Fruit fly (Drosophila melanogaster) whole organism, embryonic: Measurements from ENCODE around the gene CG17562.

Experiments
- B-H1 ChIP-seq: fragments of 200-800 bp; sonication (Bioruptor generic); IDR thresholded peaks from 3 replicates; pipeline ENCODE4 v1.3.6; 2022; ENCODE audit warnings: missing biosample characterization, missing genetic modification characterization
- CG1024 ChIP-seq: fragments of 200-800 bp; sonication (Bioruptor generic); IDR thresholded peaks from 2 replicates; pipeline ENCODE4 v1.3.6; 2022; ENCODE audit warnings: missing biosample characterization, missing genetic modification characterization
- CG10543 ChIP-seq: fragments of 200-800 bp; sonication (Bioruptor generic); optimal IDR thresholded peaks from 3 replicates; lab custom pipeline; 2017; ENCODE audit warnings: missing biosample characterization, mild to moderate bottlenecking, missing genetic modification characterization, moderate library complexity
- CG14441 ChIP-seq: fragments of 200-800 bp; sonication (Bioruptor generic); IDR thresholded peaks from 2 replicates; pipeline ENCODE4 v1.3.6; 2022; ENCODE audit warnings: missing biosample characterization, missing genetic modification characterization
- CG14667 ChIP-seq: fragments of 200-800 bp; sonication (Bioruptor generic); IDR thresholded peaks from 2 replicates; pipeline ENCODE4 v1.3.6; 2022; ENCODE audit warnings: missing biosample characterization, missing genetic modification characterization
- CG1603 ChIP-seq: fragments of 200-800 bp; sonication (Bioruptor generic); optimal IDR thresholded peaks from 2 replicates; lab custom pipeline; 2019; ENCODE audit warnings: missing biosample characterization, mild to moderate bottlenecking, missing genetic modification characterization, moderate library complexity
- CG17328 ChIP-seq: fragments of 200-800 bp; sonication (Bioruptor generic); IDR thresholded peaks from 2 replicates; pipeline ENCODE4 v1.3.6; 2022; ENCODE audit warnings: missing biosample characterization, missing genetic modification characterization
- CG17359 ChIP-seq: fragments of 200-800 bp; sonication (Bioruptor generic); optimal IDR thresholded peaks from 3 replicates; lab custom pipeline; 2018; ENCODE audit warnings: missing biosample characterization, mild to moderate bottlenecking, missing genetic modification characterization, moderate library complexity
- CG17829 ChIP-seq: fragments of 200-800 bp; optimal IDR thresholded peaks from 2 replicates; lab custom pipeline; 2019; ENCODE audit warnings: missing biosample characterization, mild to moderate bottlenecking, missing genetic modification characterization, moderate library complexity
- CG1832 ChIP-seq: fragments of 200-800 bp; sonication (Bioruptor generic); optimal IDR thresholded peaks from 2 replicates; lab custom pipeline; 2017; ENCODE audit warnings: missing biosample characterization, mild to moderate bottlenecking, missing genetic modification characterization, inconsistent platforms
- CG18476 ChIP-seq: fragments of 200-800 bp; sonication (Bioruptor generic); optimal IDR thresholded peaks from 2 replicates; lab custom pipeline; 2016; ENCODE audit warnings: missing biosample characterization, mild to moderate bottlenecking, missing genetic modification characterization
- CG3995 ChIP-seq: fragments of 200-800 bp; sonication (Bioruptor generic); optimal IDR thresholded peaks from 3 replicates; lab custom pipeline; 2016; ENCODE audit warnings: missing biosample characterization, missing genetic modification characterization
- CG6854 ChIP-seq: fragments of 200-800 bp; sonication (Bioruptor generic); optimal IDR thresholded peaks from 3 replicates; lab custom pipeline; 2017; ENCODE audit warnings: missing biosample characterization, mild to moderate bottlenecking, missing genetic modification characterization
- CG7372 ChIP-seq: fragments of 200-800 bp; sonication (Bioruptor generic); IDR thresholded peaks from 2 replicates; pipeline ENCODE4 v1.3.6; 2022; ENCODE audit warnings: missing biosample characterization, missing genetic modification characterization
- CG7745 ChIP-seq: fragments of 200-800 bp; sonication (Bioruptor generic); optimal IDR thresholded peaks from 2 replicates; lab custom pipeline; 2018; ENCODE audit warnings: missing biosample characterization, mild to moderate bottlenecking, missing genetic modification characterization, moderate library complexity
- CG8924 ChIP-seq: fragments of 200-800 bp; optimal IDR thresholded peaks from 3 replicates; lab custom pipeline; 2019; ENCODE audit warnings: missing biosample characterization, mild to moderate bottlenecking, missing genetic modification characterization, moderate library complexity
- CG8944 ChIP-seq: fragments of 200-800 bp; sonication (Bioruptor generic); optimal IDR thresholded peaks from 3 replicates; lab custom pipeline; 2016; ENCODE audit warnings: missing biosample characterization, missing genetic modification characterization
- CG9609 ChIP-seq: fragments of 200-800 bp; sonication (Bioruptor generic); optimal IDR thresholded peaks from 3 replicates; lab custom pipeline; 2016; ENCODE audit warnings: missing biosample characterization, missing genetic modification characterization
- CG9727 ChIP-seq: fragments of 200-800 bp; sonication (Bioruptor generic); optimal IDR thresholded peaks from 3 replicates; lab custom pipeline; 2017; ENCODE audit warnings: missing biosample characterization, mild to moderate bottlenecking, missing genetic modification characterization
- CG9876 ChIP-seq: fragments of 200-800 bp; sonication (Bioruptor generic); optimal IDR thresholded peaks from 2 replicates; lab custom pipeline; 2016; ENCODE audit warnings: missing biosample characterization, missing genetic modification characterization
- CG9932 ChIP-seq: fragments of 200-800 bp; sonication (Bioruptor generic); IDR thresholded peaks from 2 replicates; pipeline ENCODE4 v1.3.6; 2022; ENCODE audit warnings: missing biosample characterization, missing genetic modification characterization
- CrebB ChIP-seq: fragments of 200-800 bp; sonication (Bioruptor generic); optimal IDR thresholded peaks from 3 replicates; lab custom pipeline; 2018; ENCODE audit warnings: missing biosample characterization, mild to moderate bottlenecking, missing genetic modification characterization
- D19B ChIP-seq: fragments of 200-800 bp; sonication (Bioruptor generic); optimal IDR thresholded peaks from 2 replicates; lab custom pipeline; 2017; ENCODE audit warnings: missing biosample characterization, mild to moderate bottlenecking, missing genetic modification characterization
- Dll ChIP-seq: fragments of 200-800 bp; sonication (Bioruptor generic); IDR thresholded peaks from 4 replicates; pipeline ENCODE4 v1.3.6; 2022; ENCODE audit warnings: missing biosample characterization, missing genetic modification characterization; ENCODE audit not compliant: partially characterized antibody
- HLHmδ ChIP-seq: fragments of 200-800 bp; sonication (Bioruptor generic); optimal IDR thresholded peaks from 2 replicates; lab custom pipeline; 2018; ENCODE audit warnings: missing biosample characterization, mild to moderate bottlenecking, missing genetic modification characterization, moderate library complexity
- Hmx ChIP-seq: fragments of 200-800 bp; sonication (Bioruptor generic); optimal IDR thresholded peaks from 2 replicates; lab custom pipeline; 2016; ENCODE audit warnings: missing biosample characterization, missing genetic modification characterization
- Hr51 ChIP-seq, 2 experiments: fragments of 200-800 bp; sonication (Bioruptor generic); optimal IDR thresholded peaks; 2 replicates in 1 of 2; 3 replicates in 1 of 2; lab custom pipeline; 2016 to 2018; ENCODE audit warnings: missing biosample characterization in 2 of 2, missing genetic modification characterization in 2 of 2, mild to moderate bottlenecking in 1 of 2, moderate library complexity in 1 of 2
- Jarid2 ChIP-seq: fragments of 200-800 bp; sonication (Bioruptor generic); optimal IDR thresholded peaks from 3 replicates; lab custom pipeline; 2017; ENCODE audit warnings: mild to moderate bottlenecking, missing biosample characterization, missing genetic modification reagents, missing genetic modification characterization
- Lpt ChIP-seq: fragments of >200 bp; optimal IDR thresholded peaks from 2 replicates; lab custom pipeline; 2018; ENCODE audit warnings: missing biosample characterization, missing genetic modification characterization
- Opbp ChIP-seq: fragments of 200-800 bp; sonication (Bioruptor generic); IDR thresholded peaks from 3 replicates; pipeline ENCODE4 v1.3.6; 2022; ENCODE audit warnings: missing biosample characterization, missing genetic modification characterization; ENCODE audit not compliant: partially characterized antibody
- Rx ChIP-seq: fragments of 200-800 bp; sonication (Bioruptor generic); IDR thresholded peaks from 2 replicates; pipeline ENCODE4 v1.3.6; 2022; ENCODE audit warnings: missing biosample characterization, missing genetic modification characterization
- TFAM ChIP-seq: fragments of 200-800 bp; sonication (Bioruptor generic); optimal IDR thresholded peaks from 2 replicates; lab custom pipeline; 2017; ENCODE audit warnings: missing biosample characterization, missing genetic modification characterization, inconsistent platforms
- Taf1 ChIP-seq: fragments of 200-800 bp; sonication (Bioruptor generic); IDR thresholded peaks from 2 replicates; pipeline ENCODE4 v1.3.6; 2022; ENCODE audit warnings: missing biosample characterization, missing genetic modification characterization
- bcd ChIP-seq: fragments of 200-800 bp; sonication (Bioruptor generic); optimal IDR thresholded peaks from 2 replicates; lab custom pipeline; 2017; ENCODE audit warnings: missing biosample characterization, mild to moderate bottlenecking, missing genetic modification characterization
- dati ChIP-seq: fragments of 200-800 bp; sonication (Bioruptor generic); IDR thresholded peaks from 2 replicates; pipeline ENCODE4 v1.3.6; 2022; ENCODE audit warnings: missing biosample characterization, missing genetic modification characterization
- esg ChIP-seq: fragments of 200-800 bp; sonication (Bioruptor generic); conservative IDR thresholded peaks from 2 replicates; pipeline ENCODE4 v1.3.6; 2022; ENCODE audit warnings: missing biosample characterization, missing genetic modification characterization
- fu2 ChIP-seq: fragments of 200-800 bp; sonication (Bioruptor generic); optimal IDR thresholded peaks from 2 replicates; lab custom pipeline; 2016; ENCODE audit warnings: missing biosample characterization, missing genetic modification characterization
- gcm ChIP-seq: fragments of 200-800 bp; sonication (Bioruptor generic); optimal IDR thresholded peaks from 2 replicates; lab custom pipeline; 2019; ENCODE audit warnings: missing biosample characterization, mild to moderate bottlenecking, missing genetic modification characterization, moderate library complexity
- kah ChIP-seq: fragments of 200-800 bp; sonication (Bioruptor generic); optimal IDR thresholded peaks from 2 replicates; lab custom pipeline; 2018; ENCODE audit warnings: missing biosample characterization, mild to moderate bottlenecking, missing genetic modification characterization
- lov ChIP-seq, 2 experiments: fragments of 200-800 bp in 1 of 2; fragments of >200 bp in 1 of 2; sonication (Bioruptor generic) in 1 of 2; IDR thresholded peaks in 1 of 2; optimal IDR thresholded peaks in 1 of 2; 2 replicates in 1 of 2; 3 replicates in 1 of 2; pipeline versions ENCODE4 v1.3.6 to Lab custom; 2017 to 2022; ENCODE audit warnings: missing biosample characterization in 1 of 2, missing genetic modification characterization in 1 of 2
- pb ChIP-seq: fragments of 200-800 bp; sonication (Bioruptor generic); optimal IDR thresholded peaks from 3 replicates; lab custom pipeline; 2016; ENCODE audit warnings: missing biosample characterization, missing genetic modification characterization
- rib ChIP-seq: fragments of 200-800 bp; sonication (Bioruptor generic); IDR thresholded peaks from 2 replicates; pipeline ENCODE4 v1.3.6; 2022; ENCODE audit warnings: missing biosample characterization, missing genetic modification characterization
- sens-2 ChIP-seq: fragments of 200-800 bp; sonication (Bioruptor generic); IDR thresholded peaks from 2 replicates; pipeline ENCODE4 v1.3.6; 2022; ENCODE audit warnings: missing biosample characterization, missing genetic modification characterization
- sna ChIP-seq: fragments of 200-800 bp; sonication (Bioruptor generic); IDR thresholded peaks from 2 replicates; pipeline ENCODE4 v1.3.6; 2022; ENCODE audit warnings: missing biosample characterization, missing genetic modification characterization; ENCODE audit not compliant: partially characterized antibody
- stwl ChIP-seq: fragments of 200-800 bp; sonication (Bioruptor generic); optimal IDR thresholded peaks from 3 replicates; lab custom pipeline; 2018; ENCODE audit warnings: missing biosample characterization, mild to moderate bottlenecking, missing genetic modification characterization, moderate library complexity
- trh ChIP-seq: fragments of 200-800 bp; sonication (Bioruptor generic); optimal IDR thresholded peaks from 2 replicates; lab custom pipeline; 2016; ENCODE audit warnings: missing biosample characterization, missing genetic modification characterization
- vfl ChIP-seq: fragments of 200-800 bp; sonication (Bioruptor generic); optimal IDR thresholded peaks from 2 replicates; lab custom pipeline; 2016; ENCODE audit warnings: missing biosample characterization, missing genetic modification characterization
- vnd ChIP-seq: fragments of 200-800 bp; sonication (Bioruptor generic); IDR thresholded peaks from 3 replicates; pipeline ENCODE4 v1.3.6; 2022; ENCODE audit warnings: missing biosample characterization, missing genetic modification characterization; ENCODE audit not compliant: partially characterized antibody

Gene CG17562

DNA sequence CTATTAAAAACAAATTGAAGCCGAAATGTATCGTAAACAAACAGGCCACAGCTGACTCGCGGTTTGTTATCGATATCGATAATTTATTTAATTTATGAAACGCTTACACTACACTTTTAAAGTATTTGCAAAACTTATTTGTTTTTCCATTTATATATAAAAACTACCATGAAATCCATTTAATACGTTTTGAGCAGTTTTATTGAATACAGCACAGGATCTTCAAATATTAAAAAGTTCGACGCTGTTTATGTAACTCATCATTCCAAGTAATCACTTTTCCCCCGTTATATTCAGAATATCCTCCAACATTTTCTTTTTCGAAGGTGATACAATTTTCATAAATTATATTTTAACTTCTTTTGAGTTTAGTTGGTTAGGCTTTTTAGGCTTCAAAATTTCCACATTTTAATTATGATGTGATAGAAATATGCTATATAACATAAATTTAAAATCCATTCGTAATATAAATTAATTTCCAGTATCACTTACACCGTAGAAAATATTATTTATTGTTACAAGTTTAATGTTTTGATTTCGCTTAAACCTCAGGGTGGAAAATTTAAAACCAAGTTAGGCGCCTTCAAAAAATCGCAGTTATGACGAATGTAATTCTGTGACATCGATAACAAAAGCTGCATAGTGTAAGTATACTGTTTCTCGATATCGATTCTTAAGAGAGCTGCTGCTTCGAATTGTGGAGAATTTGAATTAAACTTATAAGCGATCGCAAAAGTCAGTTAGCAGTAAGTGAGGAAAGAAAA, 32.0 kb downstream of the CG17562 start, which contains the start of the genes CG10324 and CCT3 (continued):
- TF ChIP-seq CG3995 (GFP tag; lab: Kevin White, UChicago) (peak; percentile 98), Opbp (GFP tag; lab: Robert Waterston, UW) (peak; percentile 57; the same call in 2 of the 3 replicates), Jarid2 (GFP tag; lab: Kevin White, UChicago) (no peak), bcd (GFP tag; lab: Kevin White, UChicago) (peak; percentile 62), pb (no peak), dati (GFP tag; lab: Robert Waterston, UW) (no peak), HLHmδ (GFP tag; lab: Kevin White, UChicago) (no peak), CG6854 (peak; percentile 26), TFAM (GFP tag; lab: Kevin White, UChicago) (no peak), CG1603 (tag; lab: Kevin White, UChicago) (peak; percentile 51), Hr51 (GFP tag; optimal IDR thresholded peaks at IDR 0.05; lab: Kevin White, UChicago) (no peak), rib (no peak), kah (GFP tag; lab: Kevin White, UChicago) (peak; percentile 26), CG1832 (GFP tag; lab: Kevin White, UChicago) (no peak), stwl (tag; lab: Kevin White, UChicago) (peak; percentile 34), CG17328 (peak; percentile 40; the same call in 1 of the 2 replicates), fu2 (GFP tag; lab: Kevin White, UChicago) (peak; percentile 39), D19B (GFP tag; lab: Kevin White, UChicago) (peak; percentile 57), lov (optimal IDR thresholded peaks at IDR 0.05; lab: Kevin White, UChicago) (no peak), lov (GFP tag; IDR thresholded peaks at IDR 0.05; lab: Robert Waterston, UW) (no peak), Lpt (GFP tag; lab: Kevin White, UChicago) (no peak), Hmx (GFP tag; lab: Kevin White, UChicago) (peak; percentile 44), Taf1 (no peak), sna (GFP tag; lab: Robert Waterston, UW) (peak; percentile 66), CG14667 (no peak; the same call in 1 of the 2 replicates), CG14441 (peak; percentile 39; the same call in 1 of the 2 replicates), CG7372 (GFP tag; lab: Robert Waterston, UW) (peak; percentile 67), CG10543 (GFP tag; lab: Kevin White, UChicago) (peak; percentile 82), CG9932 (GFP tag; lab: Robert Waterston, UW) (peak; percentile 61), Dll (peak; percentile 71), gcm (GFP tag; lab: Kevin White, UChicago) (peak; percentile 24), CG18476 (GFP tag; lab: Kevin White, UChicago) (peak; percentile 53), esg (GFP tag; lab: Robert Waterston, UW) (peak; percentile 57), CG8924 (tag; lab: Kevin White, UChicago) (peak; percentile 82), sens-2 (GFP tag; lab: Robert Waterston, UW) (peak; percentile 26; the same call in 1 of the 2 replicates), vfl (GFP tag; lab: Kevin White, UChicago) (peak; percentile 22), B-H1 (0 out of 3 replicates have a peak, but pooled peaks have one; percentile 25), CG7745 (no peak), trh (peak; percentile 15), CG8944 (GFP tag; lab: Kevin White, UChicago) (peak; percentile 6), CG9609 (GFP tag; lab: Kevin White, UChicago) (peak; percentile 44), CG17359 (peak; percentile 70), vnd (peak; percentile 77), CG1024 (GFP tag; lab: Robert Waterston, UW) (peak; percentile 43; the same call in 1 of the 2 replicates), CG9876 (GFP tag; lab: Kevin White, UChicago) (no peak), Rx (GFP tag; lab: Robert Waterston, UW) (no peak; the same call in 1 of the 2 replicates), CrebB (peak; percentile 19), CG9727 (GFP tag; lab: Kevin White, UChicago) (peak; percentile 63), CG17829 (tag; lab: Kevin White, UChicago) (peak; percentile 68)
